Worm (Caenorhabditis elegans): ENCODE measurements around the gene C39B10.5.

- TF ChIP-seq elt-1 (tag; optimal IDR thresholded peaks at IDR 0.05) (no peak), Y55F3AM.14 (GFP tag; optimal IDR thresholded peaks at IDR 0.05) (no peak), mdl-1 (tag; optimal IDR thresholded peaks at IDR 0.05) (no peak), blmp-1 (tag; optimal IDR thresholded peaks at IDR 0.05; ENCODE audit: insufficient read depth) (no peak), nhr-77 (tag; optimal IDR thresholded peaks at IDR 0.05) (no peak), ZK546.5 (tag; optimal IDR thresholded peaks at IDR 0.05) (no peak)
Measured at ce11 chrX:10406850-10407249, 40.3 kb upstream of the C39B10.5 start, which contains the start of gene ZC504.1.
